Worm (Caenorhabditis elegans): ENCODE data around the gene cwc-15.

DNA sequence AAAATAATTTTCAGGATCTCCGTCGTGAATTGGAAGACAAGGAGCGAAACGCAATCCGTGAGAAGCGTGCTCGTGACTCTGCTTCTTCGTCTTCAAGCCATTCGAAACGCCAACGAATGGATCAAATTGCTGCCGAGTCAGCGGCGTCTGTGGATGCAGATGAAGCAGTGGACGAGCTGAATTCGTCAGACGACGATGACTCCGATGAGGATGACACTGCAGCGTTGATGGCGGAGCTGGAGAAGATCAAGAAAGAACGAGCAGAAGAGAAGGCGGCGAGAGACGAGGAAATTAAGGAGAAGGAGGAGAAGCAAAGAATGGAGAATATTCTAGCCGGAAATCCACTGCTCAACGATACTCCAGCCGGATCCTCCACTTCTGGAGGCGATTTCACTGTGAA is 408 bp downstream of the cwc-15 start:
- TF ChIP-seq arid-1 (GFP tag; conservative IDR thresholded peaks at IDR 0.05) (no peak), F26F4.8 (GFP tag; conservative IDR thresholded peaks at IDR 0.05) (no peak)
